Worm (Caenorhabditis elegans): ENCODE measurements around the gene ncs-4.

DNA sequence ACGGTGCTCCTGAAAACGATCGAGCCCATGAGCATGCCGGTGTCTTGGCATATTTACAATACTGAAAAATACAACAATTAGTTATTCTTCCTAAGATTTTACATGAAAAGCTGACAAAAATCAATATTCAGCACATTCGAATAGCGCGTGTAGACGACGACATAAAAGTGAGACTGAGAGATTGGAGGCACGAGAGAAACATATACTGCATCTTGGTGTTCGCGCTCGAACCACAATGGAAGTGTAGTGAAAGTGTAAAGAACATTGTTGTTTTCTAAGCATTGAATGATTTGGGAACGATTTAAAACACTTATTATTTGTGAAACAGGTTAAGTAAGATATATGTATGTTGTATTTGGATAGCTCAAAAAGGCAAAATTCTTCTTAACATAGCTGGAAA is 39.1 kb downstream of the ncs-4 start, which contains the start of gene F44A6.4:
- TF ChIP-seq nhr-77 (tag; optimal IDR thresholded peaks at IDR 0.05) (no peak), ama-1 (optimal IDR thresholded peaks at IDR 0.05) (no peak), unc-62 (GFP tag; optimal IDR thresholded peaks at IDR 0.05) (no peak), ztf-4 (tag; optimal IDR thresholded peaks at IDR 0.05) (no peak), nhr-28 (tag; optimal IDR thresholded peaks at IDR 0.05) (no peak), aly-2 (tag; optimal IDR thresholded peaks at IDR 0.05) (no peak), ztf-11 (tag; optimal IDR thresholded peaks at IDR 0.05) (no peak), nhr-12 (tag; optimal IDR thresholded peaks at IDR 0.05) (no peak), zag-1 (tag; optimal IDR thresholded peaks at IDR 0.05) (no peak)
